Worm (Caenorhabditis elegans): Measurements from ENCODE around the gene sra-3.

The sra-3 gene

ce11 chrII:9575670-9576069 lies 35.0 kb upstream of the sra-3 start, which contains the start of gene exc-7:
Gene exc-7 (plus strand): TSS chrII:9575970.
- no peak for TF ChIP-seq ZK185.1 (tag; optimal IDR thresholded peaks at IDR 0.05; ENCODE audit: poor library complexity, severe bottlenecking)
- TF ChIP-seq snpc-3.4 (tag; optimal IDR thresholded peaks at IDR 0.05): no peak
- TF ChIP-seq ceh-58 (GFP tag; IDR thresholded peaks at IDR 0.05): no peak
- no peak for TF ChIP-seq ekl-4 (GFP tag; IDR thresholded peaks at IDR 0.05)
- no peak for TF ChIP-seq hrde-1 (tag; optimal IDR thresholded peaks at IDR 0.05; ENCODE audit: borderline replicate concordance)
- no peak for TF ChIP-seq Y56A3A.18 (GFP tag; IDR thresholded peaks at IDR 0.05)
- TF ChIP-seq let-607 (tag; optimal IDR thresholded peaks at IDR 0.05): no peak
- TF ChIP-seq ceh-79 (tag; optimal IDR thresholded peaks at IDR 0.05): no peak
- no peak for TF ChIP-seq egl-44 (GFP tag; IDR thresholded peaks at IDR 0.05)
- no peak for TF ChIP-seq let-526 (GFP tag; IDR thresholded peaks at IDR 0.05)
- no peak for TF ChIP-seq lin-26 (GFP tag; IDR thresholded peaks at IDR 0.05)
- no peak for TF ChIP-seq unc-62 (GFP tag; optimal IDR thresholded peaks at IDR 0.05)

- no peak for TF ChIP-seq Y79H2A.3 (GFP tag; conservative IDR thresholded peaks at IDR 0.05)
- TF ChIP-seq F57C9.4 (tag; optimal IDR thresholded peaks at IDR 0.05): no peak
- no peak for TF ChIP-seq B0019.2 (GFP tag; conservative IDR thresholded peaks at IDR 0.05)
- no peak for TF ChIP-seq unc-130 (GFP tag; optimal IDR thresholded peaks at IDR 0.05)
- no peak for TF ChIP-seq dpl-1 (GFP tag; optimal IDR thresholded peaks at IDR 0.05)
- no peak for TF ChIP-seq ztf-18 (tag; optimal IDR thresholded peaks at IDR 0.05)
- no peak for TF ChIP-seq F55B11.4 (tag; optimal IDR thresholded peaks at IDR 0.05; ENCODE audit: borderline replicate concordance, insufficient read depth)
- no peak for TF ChIP-seq F23B12.7 (tag; optimal IDR thresholded peaks at IDR 0.05; ENCODE audit: insufficient read depth)
- TF ChIP-seq him-1 (tag; optimal IDR thresholded peaks at IDR 0.05): no peak
- TF ChIP-seq lin-26 (GFP tag; IDR thresholded peaks at IDR 0.05): no peak
- no peak for TF ChIP-seq madf-6 (GFP tag; IDR thresholded peaks at IDR 0.05)
- TF ChIP-seq chd-7 (tag; optimal IDR thresholded peaks at IDR 0.05): peak; percentile 13
- TF ChIP-seq Y56A3A.18 (GFP tag; IDR thresholded peaks at IDR 0.05): no peak
- TF ChIP-seq C17E4.6 (GFP tag; IDR thresholded peaks at IDR 0.05): no peak
- no peak for TF ChIP-seq snpc-4 (GFP tag; optimal IDR thresholded peaks at IDR 0.05)
- no peak for TF ChIP-seq snpc-4 (tag; optimal IDR thresholded peaks at IDR 0.05)
- TF ChIP-seq ceh-27 (GFP tag; optimal IDR thresholded peaks at IDR 0.05): peak; percentile 14
- no peak for TF ChIP-seq rec-8 (tag; optimal IDR thresholded peaks at IDR 0.05)
- 0 out of 2 replicates have a peak, but pooled peaks have one; percentile 27 for TF ChIP-seq egl-18 (GFP tag; IDR thresholded peaks at IDR 0.05)
- no peak for TF ChIP-seq athp-1 (tag; optimal IDR thresholded peaks at IDR 0.05)
- no peak for TF ChIP-seq atf-7 (tag; optimal IDR thresholded peaks at IDR 0.05)
- TF ChIP-seq cebp-1 (GFP tag; IDR thresholded peaks at IDR 0.05): no peak
- no peak for TF ChIP-seq cebp-1 (tag; optimal IDR thresholded peaks at IDR 0.05)
- no peak for TF ChIP-seq B0261.1 (tag; optimal IDR thresholded peaks at IDR 0.05)
- TF ChIP-seq ztf-22 (GFP tag; optimal IDR thresholded peaks at IDR 0.05): no peak
- TF ChIP-seq ceh-91 (GFP tag; IDR thresholded peaks at IDR 0.05): no peak
- 0 out of 2 replicates have a peak, but pooled peaks have one; percentile 16 for TF ChIP-seq zfh-2 (GFP tag; conservative IDR thresholded peaks at IDR 0.05)
These were observed 33.8 kb upstream of the sra-3 start for ce11 chrII:9574406-9574805.

- TF ChIP-seq aptf-2 (GFP tag; conservative IDR thresholded peaks at IDR 0.05) (no peak), fkh-3 (tag; optimal IDR thresholded peaks at IDR 0.05) (no peak), attf-3 (GFP tag; conservative IDR thresholded peaks at IDR 0.05) (no peak), B0336.3 (GFP tag; IDR thresholded peaks at IDR 0.05) (no peak), unc-130 (GFP tag; optimal IDR thresholded peaks at IDR 0.05) (no peak), lag-1 (GFP tag; IDR thresholded peaks at IDR 0.05) (no peak), F37B4.10 (GFP tag; IDR thresholded peaks at IDR 0.05) (no peak), ekl-4 (GFP tag; IDR thresholded peaks at IDR 0.05) (no peak), cebp-1 (GFP tag; IDR thresholded peaks at IDR 0.05) (no peak), cebp-1 (tag; optimal IDR thresholded peaks at IDR 0.05) (no peak), ceh-58 (GFP tag; IDR thresholded peaks at IDR 0.05) (no peak), athp-1 (tag; optimal IDR thresholded peaks at IDR 0.05) (no peak), cebp-2 (GFP tag; IDR thresholded peaks at IDR 0.05) (no peak), mxl-1 (tag; optimal IDR thresholded peaks at IDR 0.05) (no peak), Y56A3A.18 (GFP tag; IDR thresholded peaks at IDR 0.05) (no peak), F33H1.4 (GFP tag; IDR thresholded peaks at IDR 0.05) (no peak), nhr-90 (tag; optimal IDR thresholded peaks at IDR 0.05) (no peak), rec-8 (tag; optimal IDR thresholded peaks at IDR 0.05) (no peak)
These were observed 32.8 kb upstream of the sra-3 start for ce11 chrII:9573412-9573811.

Data from whole organism, young adult.